Worm (Caenorhabditis elegans) whole organism, mixed stage, embryonic: ENCODE results near the gene F49F1.7.

Experiments
- M03D4.4 ChIP-seq: sonication (generic microtip); optimal IDR thresholded peaks from 2 replicates; lab custom pipeline; 2017; ENCODE audit warnings: mild to moderate bottlenecking, missing genetic modification characterization, missing compliant biosample characterization
- bed-3 ChIP-seq: fragments of 200-800 bp; sonication (Bioruptor generic); optimal IDR thresholded peaks from 3 replicates; lab custom pipeline; 2018; ENCODE audit warnings: mild to moderate bottlenecking, missing genetic modification characterization, moderate library complexity, missing compliant biosample characterization
- blmp-1 ChIP-seq: fragments of 150-350 bp; optimal IDR thresholded peaks from 2 replicates; lab custom pipeline; 2014; ENCODE audit warnings: missing biosample characterization, missing genetic modification characterization
- ceh-39 ChIP-seq: fragments of 150-350 bp; optimal IDR thresholded peaks from 2 replicates; lab custom pipeline; 2014; ENCODE audit warnings: missing biosample characterization, missing genetic modification characterization
- ceh-43 ChIP-seq: fragments of 200-800 bp; sonication (Bioruptor generic); optimal IDR thresholded peaks from 2 replicates; lab custom pipeline; 2018; ENCODE audit warnings: mild to moderate bottlenecking, missing genetic modification characterization, moderate library complexity, missing compliant biosample characterization
- ceh-83 ChIP-seq: fragments of 200-800 bp; sonication (Bioruptor generic); optimal IDR thresholded peaks from 2 replicates; lab custom pipeline; 2018; ENCODE audit warnings: mild to moderate bottlenecking, missing genetic modification characterization, missing compliant biosample characterization
- ces-1 ChIP-seq: fragments of 150-350 bp; optimal IDR thresholded peaks from 2 replicates; lab custom pipeline; 2014; ENCODE audit warnings: missing biosample characterization, missing genetic modification reagents, missing genetic modification characterization
- cnd-1 ChIP-seq: fragments of 200-800 bp; sonication (Bioruptor generic); optimal IDR thresholded peaks from 2 replicates; lab custom pipeline; 2018; ENCODE audit warnings: mild to moderate bottlenecking, missing genetic modification characterization, missing compliant biosample characterization
- drap-1 ChIP-seq: fragments of 200-800 bp; sonication (Bioruptor generic); optimal IDR thresholded peaks from 3 replicates; lab custom pipeline; 2018; ENCODE audit warnings: mild to moderate bottlenecking, missing genetic modification characterization, missing compliant biosample characterization
- elt-1 ChIP-seq: sonication (generic microtip); optimal IDR thresholded peaks from 2 replicates; lab custom pipeline; 2017; ENCODE audit warnings: missing genetic modification characterization, mild to moderate bottlenecking, missing compliant biosample characterization, antibody characterized with exemption, moderate library complexity, borderline replicate concordance; ENCODE audit not compliant: insufficient read depth
- elt-3 ChIP-seq: fragments of 150-350 bp; optimal IDR thresholded peaks from 2 replicates; lab custom pipeline; 2014; ENCODE audit warnings: missing biosample characterization, missing genetic modification characterization
- flh-1 ChIP-seq: fragments of 200-800 bp; sonication (Bioruptor generic); optimal IDR thresholded peaks from 2 replicates; lab custom pipeline; 2018; ENCODE audit warnings: mild to moderate bottlenecking, missing genetic modification characterization, moderate library complexity, missing compliant biosample characterization
- ham-2 ChIP-seq: fragments of 200-800 bp; sonication (Bioruptor generic); optimal IDR thresholded peaks from 2 replicates; lab custom pipeline; 2018; ENCODE audit warnings: mild to moderate bottlenecking, missing genetic modification characterization, missing compliant biosample characterization
- hlh-1 ChIP-seq: fragments of 150-350 bp; optimal IDR thresholded peaks from 2 replicates; lab custom pipeline; 2014; ENCODE audit warnings: missing biosample characterization, missing genetic modification reagents, missing genetic modification characterization
- lin-13 ChIP-seq: fragments of 150-350 bp; optimal IDR thresholded peaks from 2 replicates; lab custom pipeline; 2014; ENCODE audit warnings: missing biosample characterization, missing genetic modification characterization
- lin-32 ChIP-seq: fragments of 200-800 bp; sonication (Bioruptor generic); optimal IDR thresholded peaks from 2 replicates; lab custom pipeline; 2018; ENCODE audit warnings: mild to moderate bottlenecking, missing genetic modification characterization, missing compliant biosample characterization
- lsy-2 ChIP-seq: fragments of 150-350 bp; optimal IDR thresholded peaks from 2 replicates; lab custom pipeline; 2014; ENCODE audit warnings: missing biosample characterization, missing genetic modification characterization
- mab-5 ChIP-seq: fragments of 150-350 bp; optimal IDR thresholded peaks from 2 replicates; lab custom pipeline; 2014; ENCODE audit warnings: missing biosample characterization, missing genetic modification characterization
- mep-1 ChIP-seq: fragments of 150-350 bp; optimal IDR thresholded peaks from 2 replicates; lab custom pipeline; 2017; ENCODE audit warnings: missing biosample characterization, missing genetic modification reagents, missing genetic modification characterization, inconsistent platforms
- nhr-12 ChIP-seq: fragments of 150-350 bp; optimal IDR thresholded peaks from 2 replicates; lab custom pipeline; 2014; ENCODE audit warnings: missing biosample characterization, missing genetic modification characterization
- nhr-2 ChIP-seq: fragments of 150-350 bp; optimal IDR thresholded peaks from 2 replicates; lab custom pipeline; 2014; ENCODE audit warnings: missing biosample characterization, missing genetic modification characterization
- nhr-237 ChIP-seq: fragments of 150-350 bp; optimal IDR thresholded peaks from 2 replicates; lab custom pipeline; 2014; ENCODE audit warnings: missing biosample characterization, missing genetic modification characterization
- nhr-76 ChIP-seq: sonication (generic microtip); optimal IDR thresholded peaks from 2 replicates; lab custom pipeline; 2017; ENCODE audit warnings: missing biosample characterization, missing genetic modification characterization
- pha-4 ChIP-seq: fragments of 150-350 bp; optimal IDR thresholded peaks from 2 replicates; lab custom pipeline; 2018; ENCODE audit warnings: missing biosample characterization, missing genetic modification reagents, missing genetic modification characterization
- sem-2 ChIP-seq: fragments of 200-800 bp; sonication (Bioruptor generic); optimal IDR thresholded peaks from 2 replicates; lab custom pipeline; 2018; ENCODE audit warnings: mild to moderate bottlenecking, missing genetic modification characterization, missing compliant biosample characterization
- snpc-4 ChIP-seq: fragments of 150-350 bp; optimal IDR thresholded peaks from 2 replicates; lab custom pipeline; 2014; ENCODE audit warnings: missing biosample characterization, missing genetic modification characterization
- sptf-1 ChIP-seq: sonication (generic microtip); optimal IDR thresholded peaks from 2 replicates; lab custom pipeline; 2017; ENCODE audit warnings: mild to moderate bottlenecking, missing genetic modification characterization, moderate library complexity, missing compliant biosample characterization
- tbx-8 ChIP-seq: fragments of 200-800 bp; sonication (Bioruptor generic); optimal IDR thresholded peaks from 2 replicates; lab custom pipeline; 2018; ENCODE audit warnings: mild to moderate bottlenecking, missing genetic modification characterization, moderate library complexity, missing compliant biosample characterization
- unc-120 ChIP-seq: sonication (generic microtip); optimal IDR thresholded peaks from 2 replicates; lab custom pipeline; 2017; ENCODE audit warnings: missing genetic modification characterization, missing compliant biosample characterization; ENCODE audit not compliant: poor library complexity, severe bottlenecking
- unc-39 ChIP-seq: fragments of 150-350 bp; optimal IDR thresholded peaks from 2 replicates; lab custom pipeline; 2014; ENCODE audit warnings: missing biosample characterization, missing genetic modification characterization
- unc-62 ChIP-seq: fragments of 150-350 bp; optimal IDR thresholded peaks from 2 replicates; lab custom pipeline; 2014; ENCODE audit warnings: missing biosample characterization, missing genetic modification reagents, missing genetic modification characterization
- zip-8 ChIP-seq: fragments of 150-350 bp; optimal IDR thresholded peaks from 2 replicates; lab custom pipeline; 2014; ENCODE audit warnings: missing biosample characterization, missing genetic modification characterization
- ztf-11 ChIP-seq: fragments of 150-350 bp; optimal IDR thresholded peaks from 2 replicates; lab custom pipeline; 2014; ENCODE audit warnings: missing biosample characterization, missing genetic modification characterization

Gene F49F1.7

DNA sequence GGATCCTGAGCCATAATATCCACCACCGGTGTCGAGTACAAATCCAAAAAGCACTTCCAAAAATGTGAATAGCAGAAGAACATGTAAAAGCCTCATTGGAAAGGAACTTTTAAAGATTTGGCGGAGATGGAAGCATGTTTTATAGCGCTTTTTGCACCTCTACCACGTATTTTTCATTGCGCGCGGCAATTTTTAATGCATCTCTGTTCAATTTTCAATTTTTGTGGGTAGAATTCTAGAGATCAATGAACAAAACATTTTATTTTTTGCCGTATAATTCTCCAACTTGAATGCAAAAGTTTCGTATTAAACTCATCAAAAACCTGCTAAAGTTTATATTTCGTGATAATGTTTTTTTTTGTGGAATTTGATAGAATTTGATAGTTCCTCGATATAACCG lies 11.9 kb upstream of the F49F1.7 start, which contains the start of gene F49F1.9:
Gene F49F1.9, minus strand, starts transcription at position 101 of the 400 bp plus-strand sequence.
- TF ChIP-seq lsy-2 (no peak), blmp-1 (tag; lab: Kevin White, UChicago) (no peak), ceh-43 (GFP tag; lab: Kevin White, UChicago) (no peak), nhr-76 (tag; lab: Kevin White, UChicago) (no peak), unc-39 (tag; lab: Kevin White, UChicago) (no peak), ces-1 (GFP tag; lab: Kevin White, UChicago) (no peak), elt-3 (tag; lab: Kevin White, UChicago) (no peak), ceh-83 (no peak), elt-1 (tag; lab: Kevin White, UChicago) (no peak), tbx-8 (GFP tag; lab: Kevin White, UChicago) (no peak), ham-2 (GFP tag; lab: Kevin White, UChicago) (no peak), flh-1 (no peak), sptf-1 (no peak), nhr-12 (tag; lab: Kevin White, UChicago) (no peak), hlh-1 (tag; lab: Kevin White, UChicago) (no peak), snpc-4 (tag; lab: Kevin White, UChicago) (no peak), nhr-2 (tag; lab: Kevin White, UChicago) (no peak), mep-1 (tag; lab: Kevin White, UChicago) (no peak), unc-120 (tag; lab: Kevin White, UChicago) (no peak), ztf-11 (tag; lab: Kevin White, UChicago) (no peak)

DNA sequence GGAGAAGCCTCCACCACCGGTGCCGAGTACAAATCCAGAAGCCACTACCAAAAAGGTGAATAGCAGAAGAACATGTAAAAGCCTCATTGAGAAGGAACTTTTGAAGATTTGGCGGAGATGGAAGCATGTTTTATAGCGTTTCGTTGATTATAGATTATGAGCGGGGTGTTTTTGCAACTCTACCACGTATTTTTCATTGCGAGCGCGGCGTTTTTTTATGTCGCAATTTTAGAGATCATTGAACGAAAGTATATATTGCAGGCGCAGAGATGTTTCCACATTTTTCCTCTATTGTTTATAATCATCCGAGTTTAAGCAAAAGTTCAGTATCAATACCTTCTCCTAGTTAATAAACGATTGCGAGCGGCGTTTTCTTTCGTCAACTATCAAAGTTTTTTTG lies 10.2 kb upstream of the F49F1.7 start, which contains the start of gene F49F1.17:
Gene F49F1.17, minus strand, starts transcription at position 101 of the 400 bp plus-strand sequence.
- TF ChIP-seq ham-2 (GFP tag; lab: Kevin White, UChicago), result no peak
- no peak for TF ChIP-seq zip-8 (tag; lab: Kevin White, UChicago)
- no peak for TF ChIP-seq sem-2
- TF ChIP-seq lin-32 (GFP tag; lab: Kevin White, UChicago), result no peak
- TF ChIP-seq elt-3 (tag; lab: Kevin White, UChicago), result no peak
- no peak for TF ChIP-seq cnd-1
- TF ChIP-seq ztf-11 (tag; lab: Kevin White, UChicago), result no peak
- no peak for TF ChIP-seq mab-5
- no peak for TF ChIP-seq snpc-4 (tag; lab: Kevin White, UChicago)
- TF ChIP-seq nhr-76 (tag; lab: Kevin White, UChicago), result no peak
- TF ChIP-seq drap-1 (GFP tag; lab: Kevin White, UChicago), result no peak
- no peak for TF ChIP-seq pha-4 (tag; lab: Kevin White, UChicago)
- TF ChIP-seq flh-1, result no peak
- no peak for TF ChIP-seq ceh-39 (tag; lab: Kevin White, UChicago)
- TF ChIP-seq sptf-1, result no peak
- TF ChIP-seq, all 35 proteins: peak for 0

DNA sequence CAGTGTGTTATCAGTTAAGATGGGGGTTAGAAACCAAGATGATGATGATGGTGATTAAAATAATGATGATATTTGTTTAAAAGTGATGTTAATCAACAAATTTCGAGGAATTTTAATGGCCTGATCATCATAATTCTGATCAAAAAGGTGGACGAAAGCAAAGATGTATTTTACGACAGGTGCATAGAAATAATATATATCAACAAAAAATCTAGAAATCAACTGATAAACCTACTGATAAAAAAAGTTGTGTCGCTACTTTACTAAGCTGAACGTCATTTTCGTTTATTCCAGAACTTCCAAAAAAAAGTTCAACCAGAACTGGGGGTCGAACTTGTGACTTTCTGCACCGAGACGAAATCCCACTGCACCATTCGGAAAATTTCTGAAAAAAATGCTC lies 2.5 kb downstream of the F49F1.7 start, which contains the start of gene mul-1:
Gene mul-1, minus strand, starts transcription at position 84 of the 400 bp plus-strand sequence.
- TF ChIP-seq lsy-2 (no peak), drap-1 (GFP tag; lab: Kevin White, UChicago) (no peak), mab-5 (no peak)

- TF ChIP-seq nhr-2 (tag; lab: Kevin White, UChicago) (no peak), pha-4 (tag; lab: Kevin White, UChicago) (no peak)
- TF ChIP-seq, all 35 proteins: peak for 0
Measured at ce11 chrIV:4121055-4121454, 4.5 kb downstream of the F49F1.7 start.

- no peak for TF ChIP-seq mab-5
- no peak for TF ChIP-seq ham-2 (GFP tag; lab: Kevin White, UChicago)
- no peak for TF ChIP-seq lin-32 (GFP tag; lab: Kevin White, UChicago)
Measured at ce11 chrIV:4120263-4120662, 5.3 kb downstream of the F49F1.7 start, which contains the start of gene F49F1.5. Gene F49F1.5, minus strand, starts transcription at chrIV:4120415.

ce11 chrIV:4117432-4117831 lies 8.1 kb downstream of the F49F1.7 start, which contains the start of gene drd-50:
Gene drd-50, plus strand, starts transcription at chrIV:4117732.
- TF ChIP-seq zip-8 (tag; lab: Kevin White, UChicago), result no peak
- no peak for TF ChIP-seq nhr-2 (tag; lab: Kevin White, UChicago)
- no peak for TF ChIP-seq snpc-4 (tag; lab: Kevin White, UChicago)
- TF ChIP-seq unc-62 (GFP tag; lab: Kevin White, UChicago), result no peak
- no peak for TF ChIP-seq sptf-1
- TF ChIP-seq elt-3 (tag; lab: Kevin White, UChicago), result no peak
- no peak for TF ChIP-seq lin-13 (tag; lab: Kevin White, UChicago)
- TF ChIP-seq nhr-237 (tag; lab: Kevin White, UChicago), result no peak
- no peak for TF ChIP-seq blmp-1 (tag; lab: Kevin White, UChicago)
- TF ChIP-seq mep-1 (tag; lab: Kevin White, UChicago), result no peak
- TF ChIP-seq bed-3 (GFP tag; lab: Kevin White, UChicago), result no peak
- TF ChIP-seq M03D4.4 (tag; lab: Kevin White, UChicago), result no peak
- TF ChIP-seq unc-39 (tag; lab: Kevin White, UChicago), result no peak
- no peak for TF ChIP-seq drap-1 (GFP tag; lab: Kevin White, UChicago)
- TF ChIP-seq elt-1 (tag; lab: Kevin White, UChicago), result no peak
- no peak for TF ChIP-seq nhr-12 (tag; lab: Kevin White, UChicago)
- TF ChIP-seq ces-1 (GFP tag; lab: Kevin White, UChicago), result no peak
- no peak for TF ChIP-seq mab-5
